Worm (Caenorhabditis elegans) whole organism, L1 larva: Measurements from ENCODE around the gene Y41D4A.7.

Experiments
- C04F5.9 ChIP-seq: sonication (generic microtip); optimal IDR thresholded peaks from 2 replicates; lab custom pipeline; 2016; ENCODE audit warnings: missing genetic modification characterization, missing compliant biosample characterization
- C16A3.4 ChIP-seq: fragments of 150-350 bp; optimal IDR thresholded peaks from 2 replicates; lab custom pipeline; 2014; ENCODE audit warnings: missing biosample characterization, missing genetic modification characterization
- C34B4.2 ChIP-seq: sonication (generic microtip); optimal IDR thresholded peaks from 2 replicates; lab custom pipeline; 2017; ENCODE audit warnings: mild to moderate bottlenecking, missing genetic modification characterization, missing compliant biosample characterization
- Y116A8C.19 ChIP-seq: sonication (generic microtip); optimal IDR thresholded peaks from 2 replicates; lab custom pipeline; 2016; ENCODE audit warnings: missing compliant biosample characterization, missing genetic modification characterization, borderline replicate concordance
- aha-1 ChIP-seq: fragments of 150-350 bp; optimal IDR thresholded peaks from 2 replicates; lab custom pipeline; 2014; ENCODE audit warnings: missing biosample characterization, missing genetic modification characterization
- aly-2 ChIP-seq: fragments of 150-350 bp; optimal IDR thresholded peaks from 2 replicates; lab custom pipeline; 2014; ENCODE audit warnings: missing biosample characterization, missing genetic modification characterization
- ceh-82 ChIP-seq, 3 experiments: fragments of 150-350 bp in 1 of 3; sonication (generic microtip) in 2 of 3; optimal IDR thresholded peaks; 2 replicates each; lab custom pipeline; 2014 to 2017; ENCODE audit warnings: missing biosample characterization in 3 of 3, missing genetic modification characterization in 3 of 3
- ceh-90 ChIP-seq: sonication (generic microtip); optimal IDR thresholded peaks from 2 replicates; lab custom pipeline; 2016; ENCODE audit warnings: missing genetic modification characterization, missing compliant biosample characterization
- ces-1 ChIP-seq: fragments of 150-350 bp; optimal IDR thresholded peaks from 2 replicates; lab custom pipeline; 2014; ENCODE audit warnings: missing biosample characterization, missing genetic modification reagents, missing genetic modification characterization
- dpl-1 ChIP-seq, 3 experiments: fragments of 150-350 bp in 2 of 3; sonication (generic microtip) in 1 of 3; optimal IDR thresholded peaks; 2 replicates each; lab custom pipeline; 2014 to 2017; ENCODE audit warnings: missing biosample characterization in 3 of 3, missing genetic modification characterization in 3 of 3, missing genetic modification reagents in 3 of 3
- dsc-1 ChIP-seq: sonication (generic microtip); optimal IDR thresholded peaks from 2 replicates; lab custom pipeline; 2016; ENCODE audit warnings: mild to moderate bottlenecking, missing genetic modification characterization, missing compliant biosample characterization
- efl-3 ChIP-seq: fragments of 200-800 bp; sonication (Bioruptor generic); optimal IDR thresholded peaks from 2 replicates; lab custom pipeline; 2018; ENCODE audit warnings: mild to moderate bottlenecking, missing genetic modification characterization, missing compliant biosample characterization
- egl-13 ChIP-seq: sonication (generic microtip); optimal IDR thresholded peaks from 2 replicates; lab custom pipeline; 2016; ENCODE audit warnings: missing genotype, missing genetic modification reagents, missing genetic modification characterization, missing compliant biosample characterization
- egl-27 ChIP-seq, 2 experiments: fragments of 150-350 bp in 1 of 2; sonication (generic microtip); optimal IDR thresholded peaks; 3 replicates each; lab custom pipeline; 2017 to 2018; ENCODE audit warnings: missing biosample characterization in 2 of 2, missing genetic modification characterization in 2 of 2, missing genetic modification reagents in 2 of 2
- elt-2 ChIP-seq: sonication (generic microtip); optimal IDR thresholded peaks from 2 replicates; lab custom pipeline; 2016; ENCODE audit warnings: missing genetic modification characterization, mild to moderate bottlenecking, inconsistent platforms, missing compliant biosample characterization, missing genetic modification reagents
- ets-5 ChIP-seq: fragments of 200-800 bp; sonication (Bioruptor generic); IDR thresholded peaks from 2 replicates; pipeline ENCODE4 v1.3.6; 2022; ENCODE audit warnings: missing genetic modification characterization, missing compliant biosample characterization
- fkh-10 ChIP-seq: sonication (generic microtip); optimal IDR thresholded peaks from 2 replicates; lab custom pipeline; 2017; ENCODE audit warnings: missing biosample characterization, missing genetic modification reagents, missing genetic modification characterization
- fkh-4 ChIP-seq: sonication (generic microtip); optimal IDR thresholded peaks from 2 replicates; lab custom pipeline; 2016; ENCODE audit warnings: missing compliant biosample characterization, missing genetic modification characterization, borderline replicate concordance
- fkh-8 ChIP-seq: sonication (generic microtip); optimal IDR thresholded peaks from 2 replicates; lab custom pipeline; 2016; ENCODE audit warnings: mild to moderate bottlenecking, missing genetic modification characterization, missing compliant biosample characterization
- grh-1 ChIP-seq: fragments of 200-800 bp; sonication (Bioruptor generic); IDR thresholded peaks from 2 replicates; pipeline ENCODE4 v1.3.6; 2022; ENCODE audit warnings: missing genetic modification reagents, missing genetic modification characterization, missing compliant biosample characterization
- hlh-4 ChIP-seq: sonication (generic microtip); optimal IDR thresholded peaks from 2 replicates; lab custom pipeline; 2016; ENCODE audit warnings: mild to moderate bottlenecking, missing genetic modification characterization, missing compliant biosample characterization
- hpl-2 ChIP-seq: fragments of 150-350 bp; optimal IDR thresholded peaks from 2 replicates; lab custom pipeline; 2014; ENCODE audit warnings: missing biosample characterization, missing genetic modification reagents, missing genetic modification characterization
- irx-1 ChIP-seq: sonication (generic microtip); optimal IDR thresholded peaks from 2 replicates; lab custom pipeline; 2016; ENCODE audit warnings: missing genetic modification characterization, missing compliant biosample characterization
- isw-1 ChIP-seq: fragments of 200-800 bp; sonication (Bioruptor generic); IDR thresholded peaks from 2 replicates; pipeline ENCODE4 v1.3.6; 2022; ENCODE audit warnings: missing genetic modification characterization, missing compliant biosample characterization
- lin-13 ChIP-seq: fragments of 150-350 bp; optimal IDR thresholded peaks from 2 replicates; lab custom pipeline; 2014; ENCODE audit warnings: missing biosample characterization, missing genetic modification reagents, missing genetic modification characterization
- lin-15B ChIP-seq: fragments of 150-350 bp; sonication (generic microtip); optimal IDR thresholded peaks from 3 replicates; lab custom pipeline; 2014; ENCODE audit warnings: missing biosample characterization, missing genetic modification characterization
- lin-35 ChIP-seq, 2 experiments: fragments of 150-350 bp; optimal IDR thresholded peaks; 2 replicates each; lab custom pipeline; 2014; ENCODE audit warnings: missing biosample characterization in 2 of 2, missing genetic modification characterization in 2 of 2, missing genetic modification reagents in 2 of 2
- lsy-2 ChIP-seq, 2 experiments: fragments of 150-350 bp; optimal IDR thresholded peaks; 2 replicates each; lab custom pipeline; 2014; ENCODE audit warnings: missing biosample characterization in 2 of 2, missing genetic modification characterization in 2 of 2
- mab-9 ChIP-seq: fragments of 200-800 bp; sonication (Bioruptor generic); IDR thresholded peaks from 2 replicates; pipeline ENCODE4 v1.3.6; 2022; ENCODE audit warnings: missing genetic modification reagents, missing genetic modification characterization, missing compliant biosample characterization
- mdl-1 ChIP-seq, 2 experiments: fragments of 150-350 bp; optimal IDR thresholded peaks; 2 replicates each; lab custom pipeline; 2014 to 2017; ENCODE audit warnings: missing biosample characterization in 2 of 2, missing genetic modification characterization in 2 of 2, inconsistent platforms in 1 of 2
- nhr-11 ChIP-seq: fragments of 150-350 bp; optimal IDR thresholded peaks from 2 replicates; lab custom pipeline; 2014; ENCODE audit warnings: missing biosample characterization, missing genetic modification characterization
- nhr-20 ChIP-seq: sonication (generic microtip); optimal IDR thresholded peaks from 2 replicates; lab custom pipeline; 2016; ENCODE audit warnings: mild to moderate bottlenecking, missing genetic modification characterization, missing compliant biosample characterization
- nhr-237 ChIP-seq: fragments of 150-350 bp; optimal IDR thresholded peaks from 2 replicates; lab custom pipeline; 2014; ENCODE audit warnings: missing biosample characterization, missing genetic modification characterization
- nhr-28 ChIP-seq: fragments of 150-350 bp; optimal IDR thresholded peaks from 2 replicates; lab custom pipeline; 2014; ENCODE audit warnings: missing biosample characterization, missing genetic modification characterization
- nhr-47 ChIP-seq: sonication (generic microtip); optimal IDR thresholded peaks from 2 replicates; lab custom pipeline; 2016; ENCODE audit warnings: mild to moderate bottlenecking, missing genetic modification characterization, moderate library complexity, missing compliant biosample characterization
- nhr-71 ChIP-seq: sonication (generic microtip); optimal IDR thresholded peaks from 2 replicates; lab custom pipeline; 2016; ENCODE audit warnings: mild to moderate bottlenecking, missing genetic modification characterization, moderate library complexity, missing compliant biosample characterization
- nhr-76 ChIP-seq: sonication (generic microtip); optimal IDR thresholded peaks from 2 replicates; lab custom pipeline; 2017; ENCODE audit warnings: missing biosample characterization, missing genetic modification characterization
- nhr-77 ChIP-seq: fragments of 150-350 bp; optimal IDR thresholded peaks from 2 replicates; lab custom pipeline; 2014; ENCODE audit warnings: missing biosample characterization, missing genetic modification characterization
- nhr-84 ChIP-seq: sonication (generic microtip); optimal IDR thresholded peaks from 2 replicates; lab custom pipeline; 2017; ENCODE audit warnings: missing biosample characterization, missing genetic modification characterization
- nhr-85 ChIP-seq: sonication (generic microtip); peaks from one replicate; lab custom pipeline; 2016; ENCODE audit warnings: missing genetic modification characterization, inconsistent platforms, missing compliant biosample characterization
- pax-3 ChIP-seq: fragments of 200-800 bp; sonication (Bioruptor generic); optimal IDR thresholded peaks from 2 replicates; lab custom pipeline; 2018; ENCODE audit warnings: mild to moderate bottlenecking, missing genetic modification characterization, moderate library complexity, missing compliant biosample characterization
- pqm-1 ChIP-seq: sonication (generic microtip); optimal IDR thresholded peaks from 3 replicates; lab custom pipeline; 2017; ENCODE audit warnings: missing biosample characterization, missing genetic modification characterization
- rnt-1 ChIP-seq: sonication (generic microtip); optimal IDR thresholded peaks from 2 replicates; lab custom pipeline; 2016; ENCODE audit warnings: mild to moderate bottlenecking, missing genetic modification characterization, moderate library complexity, missing compliant biosample characterization
- sox-4 ChIP-seq: sonication (generic microtip); optimal IDR thresholded peaks from 2 replicates; lab custom pipeline; 2016; ENCODE audit warnings: missing genetic modification characterization, missing compliant biosample characterization
- sptf-1 ChIP-seq: fragments of 150-350 bp; optimal IDR thresholded peaks from 2 replicates; lab custom pipeline; 2014; ENCODE audit warnings: missing biosample characterization, missing genetic modification characterization
- sup-37 ChIP-seq: fragments of 200-800 bp; sonication (Bioruptor generic); optimal IDR thresholded peaks from 2 replicates; lab custom pipeline; 2018; ENCODE audit warnings: mild to moderate bottlenecking, missing genetic modification characterization, missing compliant biosample characterization
- tlp-1 ChIP-seq: fragments of 150-350 bp; optimal IDR thresholded peaks from 2 replicates; lab custom pipeline; 2014; ENCODE audit warnings: missing biosample characterization, missing genetic modification characterization
- unc-86 ChIP-seq: sonication (generic microtip); optimal IDR thresholded peaks from 2 replicates; lab custom pipeline; 2016; ENCODE audit warnings: missing genetic modification characterization, missing compliant biosample characterization
- unc-98 ChIP-seq: fragments of 200-800 bp; sonication (Bioruptor generic); IDR thresholded peaks from 2 replicates; pipeline ENCODE4 v1.3.6; 2022; ENCODE audit warnings: missing genetic modification characterization, missing compliant biosample characterization
- vab-15 ChIP-seq: sonication (generic microtip); optimal IDR thresholded peaks from 2 replicates; lab custom pipeline; 2017; ENCODE audit warnings: missing genotype, mild to moderate bottlenecking, missing genetic modification characterization, missing compliant biosample characterization
- zag-1 ChIP-seq: fragments of 150-350 bp; optimal IDR thresholded peaks from 2 replicates; lab custom pipeline; 2014; ENCODE audit warnings: missing biosample characterization, missing genetic modification characterization
- zip-4 ChIP-seq: fragments of 200-800 bp; sonication (Bioruptor generic); optimal IDR thresholded peaks from 2 replicates; lab custom pipeline; 2018; ENCODE audit warnings: mild to moderate bottlenecking, missing genetic modification characterization, moderate library complexity, missing compliant biosample characterization
- ztf-4 ChIP-seq: fragments of 150-350 bp; optimal IDR thresholded peaks from 2 replicates; lab custom pipeline; 2014; ENCODE audit warnings: missing biosample characterization, missing genetic modification characterization

Y41D4A.7 gene

DNA sequence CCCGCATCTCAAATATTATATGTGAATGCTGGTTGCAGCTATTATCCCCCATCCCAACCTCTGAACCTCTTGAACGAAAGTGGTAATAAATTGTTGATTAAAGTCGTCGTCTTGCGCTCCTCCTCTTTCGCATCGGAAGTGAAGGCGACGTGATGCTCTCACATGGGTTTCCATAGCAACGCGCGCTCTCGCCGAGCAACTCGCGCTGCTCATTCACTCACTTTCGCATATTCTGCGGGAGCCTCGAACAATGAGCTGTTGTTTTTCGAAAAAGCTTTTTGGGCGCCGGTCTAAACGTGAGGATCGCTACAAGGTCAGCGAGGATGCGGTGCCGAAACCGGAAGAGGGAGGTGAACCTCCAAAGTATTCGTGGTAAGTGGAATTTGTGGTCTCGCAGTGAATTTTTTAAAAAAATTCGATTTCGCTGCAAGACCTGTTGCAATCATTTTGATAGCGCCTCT lies 50.3 kb downstream of the Y41D4A.7 start, which contains the start of gene rpi-2 (continued):
- TF ChIP-seq efl-3 (GFP tag; lab: Kevin White, UChicago) (no peak), unc-98 (no peak), isw-1 (GFP tag; lab: Robert Waterston, UW) (no peak), lin-35 (GFP tag; optimal IDR thresholded peaks at IDR 0.05; lab: Kevin White, UChicago) (no peak), C04F5.9 (tag; lab: Kevin White, UChicago) (no peak), ceh-82 (tag; optimal IDR thresholded peaks at IDR 0.05; lab: Kevin White, UChicago) (peak in 1 of 3 experiments; percentile 21), elt-2 (tag; lab: Kevin White, UChicago) (no peak), tlp-1 (tag; lab: Kevin White, UChicago) (no peak), hlh-4 (no peak), nhr-71 (tag; lab: Kevin White, UChicago) (peak; percentile 55), nhr-77 (tag; lab: Kevin White, UChicago) (peak; percentile 1), nhr-237 (no peak), nhr-11 (tag; lab: Kevin White, UChicago) (no peak), unc-86 (peak; percentile 26), hpl-2 (GFP tag; lab: Kevin White, UChicago) (no peak), aly-2 (tag; lab: Kevin White, UChicago) (no peak), nhr-47 (tag; lab: Kevin White, UChicago) (peak; percentile 38), ets-5 (GFP tag; lab: Robert Waterston, UW) (no peak), nhr-20 (tag; lab: Kevin White, UChicago) (peak; percentile 43), grh-1 (GFP tag; lab: Robert Waterston, UW) (peak; percentile 47), sup-37 (GFP tag; lab: Kevin White, UChicago) (no peak), sox-4 (tag; lab: Kevin White, UChicago) (no peak), rnt-1 (no peak), mab-9 (GFP tag; lab: Robert Waterston, UW) (no peak), nhr-76 (tag; lab: Kevin White, UChicago) (no peak), nhr-28 (tag; lab: Kevin White, UChicago) (no peak), nhr-85 (tag; lab: Kevin White, UChicago) (peak; percentile 67), fkh-4 (tag; lab: Kevin White, UChicago) (no peak), lin-15B (tag; lab: Kevin White, UChicago) (no peak), C34B4.2 (tag; lab: Kevin White, UChicago) (no peak), aha-1 (tag; lab: Kevin White, UChicago) (no peak), fkh-8 (tag; lab: Kevin White, UChicago) (peak; percentile 79), vab-15 (no peak), C16A3.4 (no peak), nhr-84 (tag; lab: Kevin White, UChicago) (no peak), lin-13 (no peak), dsc-1 (tag; lab: Kevin White, UChicago) (no peak), irx-1 (tag; lab: Kevin White, UChicago) (no peak), sptf-1 (tag; lab: Kevin White, UChicago) (no peak), egl-27 (tag; optimal IDR thresholded peaks at IDR 0.05; lab: Kevin White, UChicago) (no peak), egl-13 (no peak), mdl-1 (tag; optimal IDR thresholded peaks at IDR 0.05; lab: Kevin White, UChicago) (no peak), fkh-10 (GFP tag; lab: Kevin White, UChicago) (no peak), ztf-4 (tag; lab: Kevin White, UChicago) (no peak), pax-3 (tag; lab: Kevin White, UChicago) (no peak), pqm-1 (tag; lab: Kevin White, UChicago) (no peak), dpl-1 (GFP tag; optimal IDR thresholded peaks at IDR 0.05; lab: Kevin White, UChicago) (no peak), lsy-2 (tag; optimal IDR thresholded peaks at IDR 0.05; lab: Kevin White, UChicago) (peak in 1 of 2 experiments; percentile 5), zag-1 (no peak), ceh-90 (tag; lab: Kevin White, UChicago) (no peak), Y116A8C.19 (tag; lab: Kevin White, UChicago) (no peak), ces-1 (GFP tag; lab: Kevin White, UChicago) (no peak), zip-4 (no peak)
